Worm (Caenorhabditis elegans): ENCODE results near the gene W09D10.5.

W09D10.5 gene

ce11 chrIII:10739455-10739854 lies 28.1 kb upstream of the W09D10.5 start, which contains the start of gene smap-1:
Gene smap-1, minus strand, starts transcription at chrIII:10739792.
- TF ChIP-seq R02D3.7 (tag; optimal IDR thresholded peaks at IDR 0.05) = no peak
- TF ChIP-seq nhr-10 (tag; optimal IDR thresholded peaks at IDR 0.05) = no peak
- TF ChIP-seq C34F6.9 (tag; optimal IDR thresholded peaks at IDR 0.05) = no peak
- no peak for TF ChIP-seq lin-11 (tag; optimal IDR thresholded peaks at IDR 0.05)
- no peak for TF ChIP-seq sma-9 (GFP tag; optimal IDR thresholded peaks at IDR 0.05)
- no peak for TF ChIP-seq sma-9 (tag; optimal IDR thresholded peaks at IDR 0.05)
- no peak for TF ChIP-seq ztf-1 (GFP tag; conservative IDR thresholded peaks at IDR 0.05)
- no peak for TF ChIP-seq nhr-23 (tag; optimal IDR thresholded peaks at IDR 0.05)
- TF ChIP-seq Y55F3AM.14 (GFP tag; optimal IDR thresholded peaks at IDR 0.05) = no peak
- TF ChIP-seq sem-4 (tag; optimal IDR thresholded peaks at IDR 0.05) = no peak
- no peak for TF ChIP-seq elt-3 (tag; optimal IDR thresholded peaks at IDR 0.05)
- no peak for TF ChIP-seq ama-1 (optimal IDR thresholded peaks at IDR 0.05)
- TF ChIP-seq nhr-6 (tag; optimal IDR thresholded peaks at IDR 0.05) = no peak
- TF ChIP-seq skn-1 (tag; optimal IDR thresholded peaks at IDR 0.05) = no peak
- TF ChIP-seq sma-3 (GFP tag; optimal IDR thresholded peaks at IDR 0.05) = no peak
- no peak for TF ChIP-seq blmp-1 (tag; optimal IDR thresholded peaks at IDR 0.05; ENCODE audit: insufficient read depth)
- TF ChIP-seq alr-1 (tag; optimal IDR thresholded peaks at IDR 0.05) = no peak

ce11 chrIII:10738081-10738480 lies 26.7 kb upstream of the W09D10.5 start:
- TF ChIP-seq ztf-1 (GFP tag; conservative IDR thresholded peaks at IDR 0.05) = no peak
- no peak for TF ChIP-seq nhr-11 (tag; optimal IDR thresholded peaks at IDR 0.05)
- TF ChIP-seq ama-1 (optimal IDR thresholded peaks at IDR 0.05) = no peak
- no peak for TF ChIP-seq elt-3 (tag; optimal IDR thresholded peaks at IDR 0.05)
- no peak for TF ChIP-seq lin-39 (tag; optimal IDR thresholded peaks at IDR 0.05)
- TF ChIP-seq R02D3.7 (tag; optimal IDR thresholded peaks at IDR 0.05) = no peak
- TF ChIP-seq ZK546.5 (tag; optimal IDR thresholded peaks at IDR 0.05) = no peak
- TF ChIP-seq nhr-10 (tag; optimal IDR thresholded peaks at IDR 0.05) = no peak
- no peak for TF ChIP-seq egl-27 (tag; optimal IDR thresholded peaks at IDR 0.05)
- no peak for TF ChIP-seq F13H6.1 (tag; optimal IDR thresholded peaks at IDR 0.05)
- no peak for TF ChIP-seq ceh-16 (tag; optimal IDR thresholded peaks at IDR 0.05)

- TF ChIP-seq dmd-4 (tag; optimal IDR thresholded peaks at IDR 0.05) = no peak
- peak; percentile 8 for TF ChIP-seq nhr-25 (tag; optimal IDR thresholded peaks at IDR 0.05)
- peak; percentile 9 for TF ChIP-seq sma-3 (GFP tag; optimal IDR thresholded peaks at IDR 0.05)
Observed at ce11 chrIII:10736322-10736985, 25.1 kb upstream of the W09D10.5 start.

ce11 chrIII:10734511-10735233 lies 23.3 kb upstream of the W09D10.5 start:
- no peak for TF ChIP-seq ceh-82 (tag; optimal IDR thresholded peaks at IDR 0.05)
- TF ChIP-seq sma-9 (GFP tag; optimal IDR thresholded peaks at IDR 0.05) = peak; percentile 9
- no peak for TF ChIP-seq sma-9 (tag; optimal IDR thresholded peaks at IDR 0.05)

- no peak for TF ChIP-seq unc-62 (GFP tag; optimal IDR thresholded peaks at IDR 0.05)
- TF ChIP-seq nhr-6 (tag; optimal IDR thresholded peaks at IDR 0.05) = no peak
- TF ChIP-seq Y55F3AM.14 (GFP tag; optimal IDR thresholded peaks at IDR 0.05) = no peak
- TF ChIP-seq ztf-1 (GFP tag; conservative IDR thresholded peaks at IDR 0.05) = no peak
- no peak for TF ChIP-seq snpc-4 (tag; optimal IDR thresholded peaks at IDR 0.05)
- TF ChIP-seq mbf-1 (tag; optimal IDR thresholded peaks at IDR 0.05) = no peak
- TF ChIP-seq ceh-16 (tag; optimal IDR thresholded peaks at IDR 0.05) = no peak
- no peak for TF ChIP-seq R02D3.7 (tag; optimal IDR thresholded peaks at IDR 0.05)
- no peak for TF ChIP-seq ztf-4 (tag; optimal IDR thresholded peaks at IDR 0.05)
- no peak for TF ChIP-seq elt-3 (tag; optimal IDR thresholded peaks at IDR 0.05)
- TF ChIP-seq nhr-21 (tag; optimal IDR thresholded peaks at IDR 0.05) = no peak
- no peak for TF ChIP-seq nhr-25 (tag; optimal IDR thresholded peaks at IDR 0.05)
- TF ChIP-seq nhr-10 (tag; optimal IDR thresholded peaks at IDR 0.05) = no peak
- TF ChIP-seq elt-1 (tag; optimal IDR thresholded peaks at IDR 0.05) = no peak
- TF ChIP-seq nhr-11 (tag; optimal IDR thresholded peaks at IDR 0.05) = no peak
- no peak for TF ChIP-seq alr-1 (tag; optimal IDR thresholded peaks at IDR 0.05)
- no peak for TF ChIP-seq zag-1 (tag; optimal IDR thresholded peaks at IDR 0.05)
- TF ChIP-seq dmd-4 (tag; optimal IDR thresholded peaks at IDR 0.05) = no peak
- no peak for TF ChIP-seq egl-27 (tag; optimal IDR thresholded peaks at IDR 0.05)
- no peak for TF ChIP-seq unc-39 (tag; optimal IDR thresholded peaks at IDR 0.05)
Observed at ce11 chrIII:10733300-10733699, 22.0 kb upstream of the W09D10.5 start.

Data from whole organism, L2 larva.